Worm (Caenorhabditis elegans) whole organism, early embryonic: Measurements from ENCODE around the gene ZC190.7.

Source experiments
- ama-1 ChIP-seq: fragments of 150-350 bp; optimal IDR thresholded peaks from 2 replicates; lab custom pipeline; 2014
- hmbx-1 ChIP-seq: sonication (generic microtip); optimal IDR thresholded peaks from 2 replicates; lab custom pipeline; 2016; ENCODE audit warnings: mild to moderate bottlenecking, missing genetic modification characterization, missing compliant biosample characterization
- pes-1 ChIP-seq: fragments of 200-800 bp; sonication (Bioruptor generic); IDR thresholded peaks from 2 replicates; pipeline ENCODE4 v1.3.6; 2022; ENCODE audit warnings: missing genetic modification reagents, missing genetic modification characterization, missing compliant biosample characterization
- sea-1 ChIP-seq: fragments of 200-800 bp; sonication (Bioruptor generic); conservative IDR thresholded peaks from 2 replicates; pipeline ENCODE4 v1.3.6; 2022; ENCODE audit warnings: missing genetic modification characterization, missing compliant biosample characterization

ce11 chrV:8729100-8729499, 42.4 kb upstream of the ZC190.7 start, which contains the start of gene ZC196.5:
- TF ChIP-seq ama-1 (no peak), pes-1 (GFP tag; lab: Robert Waterston, UW) (no peak), sea-1 (GFP tag; lab: Robert Waterston, UW) (no peak), hmbx-1 (tag; lab: Kevin White, UChicago) (no peak)
